Fruit fly (Drosophila melanogaster) whole organism, embryonic: ENCODE measurements around the gene CG14655.

Experiments used
- B-H2 ChIP-seq: fragments of 200-800 bp; sonication (Bioruptor generic); optimal IDR thresholded peaks from 2 replicates; lab custom pipeline; 2018; ENCODE audit warnings: missing biosample characterization, mild to moderate bottlenecking, missing genetic modification characterization
- CG11085 ChIP-seq: fragments of 200-800 bp; sonication (Bioruptor generic); IDR thresholded peaks from 2 replicates; pipeline ENCODE4 v1.3.6; 2022; ENCODE audit warnings: missing biosample characterization, missing genetic modification characterization
- CG11093 ChIP-seq: fragments of 200-800 bp; sonication (Bioruptor generic); IDR thresholded peaks from 3 replicates; pipeline ENCODE4 v1.3.6; 2022; ENCODE audit warnings: missing biosample characterization, missing genetic modification characterization
- CG12104 ChIP-seq: fragments of 200-800 bp; sonication (Bioruptor generic); optimal IDR thresholded peaks from 3 replicates; lab custom pipeline; 2016; ENCODE audit warnings: missing biosample characterization, missing genetic modification characterization
- CG18764 ChIP-seq: fragments of 200-800 bp; sonication (Bioruptor generic); optimal IDR thresholded peaks from 3 replicates; lab custom pipeline; 2016; ENCODE audit warnings: missing biosample characterization, missing genetic modification characterization
- CG32532 ChIP-seq: fragments of 200-800 bp; sonication (Bioruptor generic); IDR thresholded peaks from 2 replicates; pipeline ENCODE4 v1.3.6; 2022; ENCODE audit warnings: missing biosample characterization, missing genetic modification characterization
- CG33557 ChIP-seq: fragments of 200-800 bp; sonication (Bioruptor generic); optimal IDR thresholded peaks from 2 replicates; lab custom pipeline; 2019; ENCODE audit warnings: missing biosample characterization, mild to moderate bottlenecking, missing genetic modification characterization, moderate library complexity
- CG4360 ChIP-seq: fragments of 200-800 bp; sonication (Bioruptor generic); IDR thresholded peaks from 2 replicates; pipeline ENCODE4 v1.3.6; 2022; ENCODE audit warnings: missing biosample characterization, missing genetic modification characterization
- CG8290 ChIP-seq, 3 experiments: fragments of 200-800 bp; sonication (Bioruptor generic); optimal IDR thresholded peaks; 2 replicates each; lab custom pipeline; 2016 to 2019; ENCODE audit warnings: missing biosample characterization in 3 of 3, missing genetic modification characterization in 3 of 3, mild to moderate bottlenecking in 2 of 3, moderate library complexity in 1 of 3
- CG8359 ChIP-seq: fragments of 200-800 bp; sonication (Bioruptor generic); optimal IDR thresholded peaks from 2 replicates; lab custom pipeline; 2017; ENCODE audit warnings: missing biosample characterization, mild to moderate bottlenecking, missing genetic modification characterization, borderline replicate concordance
- CG8765 ChIP-seq: fragments of 200-800 bp; sonication (Bioruptor generic); IDR thresholded peaks from 2 replicates; pipeline ENCODE4 v1.3.6; 2022; ENCODE audit warnings: missing biosample characterization, missing genetic modification characterization
- D ChIP-seq, 2 experiments: fragments of 200-800 bp in 1 of 2; fragments of >200 bp in 1 of 2; sonication (Bioruptor generic) in 1 of 2; optimal IDR thresholded peaks; 2 replicates in 1 of 2; 3 replicates in 1 of 2; lab custom pipeline; 2017; ENCODE audit warnings: mild to moderate bottlenecking in 1 of 2, missing biosample characterization in 1 of 2, missing genetic modification characterization in 1 of 2, missing genetic modification reagents in 1 of 2
- D19A ChIP-seq: fragments of 200-800 bp; optimal IDR thresholded peaks from 3 replicates; lab custom pipeline; 2019; ENCODE audit warnings: missing biosample characterization, mild to moderate bottlenecking, missing genetic modification characterization, moderate library complexity
- Dref ChIP-seq: fragments of 200-800 bp; sonication (Bioruptor generic); IDR thresholded peaks from 2 replicates; pipeline ENCODE4 v1.3.6; 2022; ENCODE audit warnings: missing biosample characterization, missing genetic modification characterization
- Eip74EF ChIP-seq, 2 experiments: fragments of 200-800 bp in 1 of 2; fragments of >200 bp in 1 of 2; sonication (Bioruptor generic) in 1 of 2; optimal IDR thresholded peaks; 2 replicates each; lab custom pipeline; 2017 to 2019; ENCODE audit warnings: missing biosample characterization in 2 of 2, missing genetic modification characterization in 2 of 2, mild to moderate bottlenecking in 1 of 2, moderate library complexity in 1 of 2
- Ets65A ChIP-seq: fragments of 200-800 bp; sonication (Bioruptor generic); peaks from one replicate; lab custom pipeline; 2016; ENCODE audit warnings: missing biosample characterization, missing genetic modification characterization
- MESR4 ChIP-seq: fragments of 200-800 bp; sonication (Bioruptor generic); optimal IDR thresholded peaks from 2 replicates; lab custom pipeline; 2018; ENCODE audit warnings: missing biosample characterization, mild to moderate bottlenecking, missing genetic modification characterization, moderate library complexity
- Trl ChIP-seq, 3 experiments: fragments of >200 bp in 2 of 3; fragments of 200-800 bp in 1 of 3; sonication (Bioruptor generic) in 1 of 3; optimal IDR thresholded peaks; 2 replicates in 1 of 3; 3 replicates in 2 of 3; lab custom pipeline; 2016 to 2017; ENCODE audit warnings: missing biosample characterization in 1 of 3, missing genetic modification characterization in 1 of 3
- abd-A ChIP-seq: fragments of 200-800 bp; sonication (Bioruptor generic); optimal IDR thresholded peaks from 3 replicates; lab custom pipeline; 2019; ENCODE audit warnings: missing biosample characterization, mild to moderate bottlenecking, missing genetic modification characterization, moderate library complexity
- ato ChIP-seq: fragments of 200-800 bp; sonication (Bioruptor generic); IDR thresholded peaks from 2 replicates; pipeline ENCODE4 v1.3.6; 2022; ENCODE audit warnings: missing biosample characterization, missing genetic modification characterization; ENCODE audit not compliant: partially characterized antibody
- cg ChIP-seq: fragments of 200-800 bp; sonication (Bioruptor generic); optimal IDR thresholded peaks from 3 replicates; lab custom pipeline; 2019; ENCODE audit warnings: missing biosample characterization, mild to moderate bottlenecking, missing genetic modification characterization, moderate library complexity
- crol ChIP-seq: fragments of 200-800 bp; sonication (Bioruptor generic); IDR thresholded peaks from 2 replicates; pipeline ENCODE4 v1.3.6; 2022; ENCODE audit warnings: missing biosample characterization, missing genetic modification characterization
- cwo ChIP-seq: fragments of 200-800 bp; sonication (Bioruptor generic); optimal IDR thresholded peaks from 3 replicates; lab custom pipeline; 2017; ENCODE audit warnings: missing biosample characterization, missing genetic modification characterization, mild to moderate bottlenecking, moderate library complexity, missing genetic modification reagents
- dpn ChIP-seq, 2 experiments: fragments of 200-800 bp; sonication (Bioruptor generic); optimal IDR thresholded peaks; 3 replicates each; lab custom pipeline; 2016; ENCODE audit warnings: missing biosample characterization in 2 of 2, missing genetic modification characterization in 2 of 2
- ftz-f1 ChIP-seq: fragments of 200-800 bp; sonication (Bioruptor generic); optimal IDR thresholded peaks from 2 replicates; lab custom pipeline; 2016; ENCODE audit warnings: missing biosample characterization, missing genetic modification characterization
- gt ChIP-seq: fragments of 200-800 bp; sonication (Bioruptor generic); IDR thresholded peaks from 2 replicates; pipeline ENCODE4 v1.3.6; 2022; ENCODE audit warnings: missing biosample characterization, missing genetic modification characterization
- knrl ChIP-seq: fragments of 200-800 bp; sonication (Bioruptor generic); IDR thresholded peaks from 3 replicates; pipeline ENCODE4 v1.3.6; 2022; ENCODE audit warnings: missing biosample characterization, missing genetic modification characterization; ENCODE audit not compliant: partially characterized antibody
- mam ChIP-seq: fragments of 200-800 bp; sonication (Bioruptor generic); optimal IDR thresholded peaks from 3 replicates; lab custom pipeline; 2016; ENCODE audit warnings: missing biosample characterization, missing genetic modification characterization
- onecut ChIP-seq: fragments of 200-800 bp; sonication (Bioruptor generic); IDR thresholded peaks from 2 replicates; pipeline ENCODE4 v1.3.6; 2022; ENCODE audit warnings: missing biosample characterization, missing genetic modification characterization
- row ChIP-seq: fragments of 200-800 bp; sonication (Bioruptor generic); IDR thresholded peaks from 3 replicates; pipeline ENCODE4 v1.3.6; 2022; ENCODE audit warnings: missing biosample characterization, missing genetic modification characterization
- seq ChIP-seq: fragments of 200-800 bp; sonication (Bioruptor generic); IDR thresholded peaks from 2 replicates; pipeline ENCODE4 v1.3.6; 2022; ENCODE audit warnings: missing biosample characterization, missing genetic modification characterization
- stc ChIP-seq: fragments of 200-800 bp; sonication (Bioruptor generic); IDR thresholded peaks from 2 replicates; pipeline ENCODE4 v1.3.6; 2022; ENCODE audit warnings: missing biosample characterization, missing genetic modification characterization
- usp ChIP-seq: fragments of >200 bp; optimal IDR thresholded peaks from 2 replicates; lab custom pipeline; 2017; ENCODE audit warnings: missing biosample characterization, missing genetic modification characterization
- wdn ChIP-seq: fragments of 200-800 bp; sonication (Bioruptor generic); IDR thresholded peaks from 2 replicates; pipeline ENCODE4 v1.3.6; 2022; ENCODE audit warnings: missing biosample characterization, missing genetic modification characterization

CG14655 gene

dm6 chr3R:4804126-4804649 lies 24.1 kb upstream of the CG14655 start (continued):
- TF ChIP-seq knrl (GFP tag; lab: Robert Waterston, UW) (peak; percentile 31; the same call in 1 of the 3 replicates), CG33557 (GFP tag; lab: Kevin White, UChicago) (no peak), B-H2 (peak; percentile 25), seq (GFP tag; lab: Robert Waterston, UW) (peak; percentile 29; the same call in 1 of the 2 replicates)

dm6 chr3R:4798025-4798424 lies 17.9 kb upstream of the CG14655 start:
- TF ChIP-seq crol (no peak), CG4360 (GFP tag; lab: Robert Waterston, UW) (peak; percentile 52; the same call in 1 of the 2 replicates), CG8290 (GFP tag; optimal IDR thresholded peaks at IDR 0.05; lab: Kevin White, UChicago) (no peak), CG8290 (tag; optimal IDR thresholded peaks at IDR 0.05; lab: Kevin White, UChicago) (no peak), CG32532 (GFP tag; lab: Robert Waterston, UW) (no peak), wdn (GFP tag; lab: Robert Waterston, UW) (no peak), MESR4 (no peak)
- TF ChIP-seq, all 482 proteins: peak for 1

- TF ChIP-seq Trl (optimal IDR thresholded peaks at IDR 0.05; lab: Kevin White, UChicago) (peak; percentile 52 to 62), Trl (GFP tag; optimal IDR thresholded peaks at IDR 0.05; lab: Kevin White, UChicago) (no peak), CG8359 (GFP tag; lab: Kevin White, UChicago) (no peak)
Observed at dm6 chr3R:4797585-4797984, 17.5 kb upstream of the CG14655 start.

- TF ChIP-seq CG12104 (GFP tag; lab: Kevin White, UChicago) (no peak), dpn (GFP tag; optimal IDR thresholded peaks at IDR 0.05; lab: Kevin White, UChicago) (no peak), Eip74EF (GFP tag; optimal IDR thresholded peaks at IDR 0.05; lab: Kevin White, UChicago) (no peak), Dref (GFP tag; lab: Robert Waterston, UW) (0 out of 2 replicates have a peak, but pooled peaks have one; percentile 12), mam (no peak), CG11093 (GFP tag; lab: Robert Waterston, UW) (no peak), cwo (no peak), ftz-f1 (GFP tag; lab: Kevin White, UChicago) (no peak), gt (GFP tag; lab: Robert Waterston, UW) (no peak), stc (GFP tag; lab: Robert Waterston, UW) (no peak), abd-A (tag; lab: Kevin White, UChicago) (no peak), Ets65A (peak; percentile 49), CG8765 (GFP tag; lab: Robert Waterston, UW) (no peak), CG11085 (no peak), onecut (GFP tag; lab: Robert Waterston, UW) (no peak), ato (GFP tag; lab: Robert Waterston, UW) (no peak), D (optimal IDR thresholded peaks at IDR 0.05; lab: Kevin White, UChicago) (no peak), D (GFP tag; optimal IDR thresholded peaks at IDR 0.05; lab: Kevin White, UChicago) (no peak)
Observed at dm6 chr3R:4784622-4785021, 4.5 kb upstream of the CG14655 start, which contains the start of gene Ccdc39. TSS of gene Ccdc39 (minus strand) at chr3R:4784722.

- TF ChIP-seq usp (GFP tag; lab: Kevin White, UChicago) (no peak), CG18764 (no peak), cg (GFP tag; lab: Kevin White, UChicago) (peak; percentile 33), row (GFP tag; lab: Robert Waterston, UW) (peak; percentile 11; the same call in 2 of the 3 replicates), D19A (peak; percentile 92)
- TF ChIP-seq, all 482 proteins: peak for 3
Observed at dm6 chr3R:4780721-4781120, 619 bp upstream of the CG14655 start.
